Worm (Caenorhabditis elegans) whole organism, young adult: Measurements from ENCODE around the gene daf-10.

Experiments used
- B0035.1 ChIP-seq: sonication (generic microtip); optimal IDR thresholded peaks from 2 replicates; lab custom pipeline; 2016; ENCODE audit warnings: missing genetic modification characterization, mild to moderate bottlenecking, missing compliant biosample characterization, missing genotype, missing genetic modification reagents
- C06A6.2 ChIP-seq: fragments of 200-800 bp; sonication (Bioruptor generic); conservative IDR thresholded peaks from 2 replicates; pipeline ENCODE4 v1.3.6; 2022; ENCODE audit warnings: missing genetic modification characterization, missing compliant biosample characterization
- F10E7.11 ChIP-seq: sonication (generic microtip); optimal IDR thresholded peaks from 2 replicates; lab custom pipeline; 2017; ENCODE audit warnings: mild to moderate bottlenecking, missing genetic modification characterization, moderate library complexity, missing compliant biosample characterization
- F37B4.10 ChIP-seq: fragments of 200-800 bp; sonication (Bioruptor generic); IDR thresholded peaks from 2 replicates; pipeline ENCODE4 v1.3.6; 2022; ENCODE audit warnings: missing genetic modification characterization, missing compliant biosample characterization
- F39B2.1 ChIP-seq: fragments of 200-800 bp; sonication (Bioruptor generic); IDR thresholded peaks from 2 replicates; pipeline ENCODE4 v1.3.6; 2022; ENCODE audit warnings: missing genetic modification reagents, missing genetic modification characterization, missing compliant biosample characterization
- F52B5.7 ChIP-seq: sonication (generic microtip); optimal IDR thresholded peaks from 2 replicates; lab custom pipeline; 2016; ENCODE audit warnings: mild to moderate bottlenecking, missing genetic modification characterization, missing compliant biosample characterization
- T07F8.4 ChIP-seq: sonication (generic microtip); optimal IDR thresholded peaks from 2 replicates; lab custom pipeline; 2016; ENCODE audit warnings: mild to moderate bottlenecking, missing genetic modification characterization, moderate library complexity, missing compliant biosample characterization
- Y67H2A.10 ChIP-seq: fragments of 200-800 bp; sonication (Bioruptor generic); conservative IDR thresholded peaks from 2 replicates; pipeline ENCODE4 v1.3.6; 2022; ENCODE audit warnings: missing genetic modification reagents, missing genetic modification characterization, missing compliant biosample characterization
- Y79H2A.3 ChIP-seq: fragments of 200-800 bp; sonication (Bioruptor generic); conservative IDR thresholded peaks from 2 replicates; pipeline ENCODE4 v1.3.6; 2022; ENCODE audit warnings: missing genetic modification reagents, missing genetic modification characterization, missing compliant biosample characterization
- akir-1 ChIP-seq: fragments of 200-800 bp; sonication (Bioruptor generic); optimal IDR thresholded peaks from 2 replicates; lab custom pipeline; 2018; ENCODE audit warnings: mild to moderate bottlenecking, missing genetic modification characterization, moderate library complexity, missing compliant biosample characterization
- aptf-3 ChIP-seq: fragments of 200-800 bp; sonication (Bioruptor generic); IDR thresholded peaks from 2 replicates; pipeline ENCODE4 v1.3.6; 2022; ENCODE audit warnings: missing genetic modification characterization, missing compliant biosample characterization
- attf-6 ChIP-seq: fragments of 200-800 bp; sonication (Bioruptor generic); IDR thresholded peaks from 2 replicates; pipeline ENCODE4 v1.3.6; 2022; ENCODE audit warnings: missing genetic modification reagents, missing genetic modification characterization, missing compliant biosample characterization
- bed-2 ChIP-seq: fragments of 200-800 bp; sonication (Bioruptor generic); IDR thresholded peaks from 2 replicates; pipeline ENCODE4 v1.3.6; 2022; ENCODE audit warnings: missing genetic modification reagents, missing genetic modification characterization, missing compliant biosample characterization
- ceh-100 ChIP-seq: fragments of 200-800 bp; sonication (Bioruptor generic); IDR thresholded peaks from 2 replicates; pipeline ENCODE4 v1.3.6; 2022; ENCODE audit warnings: missing genetic modification reagents, missing genetic modification characterization, missing compliant biosample characterization
- die-1 ChIP-seq: sonication (generic microtip); optimal IDR thresholded peaks from 2 replicates; lab custom pipeline; 2016; ENCODE audit warnings: missing genotype, mild to moderate bottlenecking, missing genetic modification characterization, missing compliant biosample characterization
- efl-1 ChIP-seq: fragments of 150-350 bp; optimal IDR thresholded peaks from 2 replicates; lab custom pipeline; 2014; ENCODE audit warnings: missing biosample characterization, missing genetic modification reagents, missing genetic modification characterization
- egl-18 ChIP-seq: fragments of 200-800 bp; sonication (Bioruptor generic); IDR thresholded peaks from 2 replicates; pipeline ENCODE4 v1.3.6; 2022; ENCODE audit warnings: missing genetic modification reagents, missing genetic modification characterization, missing compliant biosample characterization
- egrh-3 ChIP-seq: fragments of 200-800 bp; sonication (Bioruptor generic); IDR thresholded peaks from 2 replicates; pipeline ENCODE4 v1.3.6; 2022; ENCODE audit warnings: missing genetic modification reagents, missing genetic modification characterization, missing compliant biosample characterization
- gei-17 ChIP-seq: fragments of 200-800 bp; sonication (Bioruptor generic); optimal IDR thresholded peaks from 2 replicates; lab custom pipeline; 2018; ENCODE audit warnings: mild to moderate bottlenecking, missing genetic modification characterization, missing compliant biosample characterization
- hlh-12 ChIP-seq: sonication (generic microtip); optimal IDR thresholded peaks from 2 replicates; lab custom pipeline; 2016; ENCODE audit warnings: missing genetic modification characterization, missing compliant biosample characterization
- hmg-20 ChIP-seq: fragments of 200-800 bp; sonication (Bioruptor generic); IDR thresholded peaks from 2 replicates; pipeline ENCODE4 v1.3.6; 2022; ENCODE audit warnings: missing genetic modification reagents, missing genetic modification characterization, missing compliant biosample characterization
- let-526 ChIP-seq: fragments of 200-800 bp; sonication (Bioruptor generic); IDR thresholded peaks from 2 replicates; pipeline ENCODE4 v1.3.6; 2022; ENCODE audit warnings: missing genetic modification reagents, missing genetic modification characterization, missing compliant biosample characterization
- let-607 ChIP-seq, 2 experiments: fragments of 200-800 bp in 1 of 2; sonication (Bioruptor generic) in 1 of 2; sonication (generic microtip) in 1 of 2; optimal IDR thresholded peaks; 2 replicates each; lab custom pipeline; 2016 to 2018; ENCODE audit warnings: mild to moderate bottlenecking in 2 of 2, missing compliant biosample characterization in 2 of 2, missing genetic modification characterization in 2 of 2, moderate library complexity in 2 of 2, missing genotype in 1 of 2
- lin-26 ChIP-seq: fragments of 200-800 bp; sonication (Bioruptor generic); IDR thresholded peaks from 2 replicates; pipeline ENCODE4 v1.3.6; 2022; ENCODE audit warnings: missing genetic modification reagents, missing genetic modification characterization, missing compliant biosample characterization
- mel-28 ChIP-seq: sonication (generic microtip); optimal IDR thresholded peaks from 2 replicates; lab custom pipeline; 2016; ENCODE audit warnings: borderline replicate concordance, mild to moderate bottlenecking, missing genetic modification characterization, missing compliant biosample characterization
- nhr-27 ChIP-seq: fragments of 200-800 bp; sonication (Bioruptor generic); optimal IDR thresholded peaks from 2 replicates; lab custom pipeline; 2018; ENCODE audit warnings: mild to moderate bottlenecking, missing genetic modification characterization, moderate library complexity, missing compliant biosample characterization
- rcor-1 ChIP-seq: fragments of 200-800 bp; sonication (Bioruptor generic); IDR thresholded peaks from 2 replicates; pipeline ENCODE4 v1.3.6; 2022; ENCODE audit warnings: missing genetic modification reagents, missing genetic modification characterization, missing compliant biosample characterization
- rpc-1 ChIP-seq, 2 experiments: fragments of 150-350 bp in 1 of 2; sonication (generic microtip) in 1 of 2; optimal IDR thresholded peaks; 2 replicates each; lab custom pipeline; 2014 to 2018; ENCODE audit warnings: missing biosample characterization in 1 of 2, missing genetic modification characterization in 1 of 2, missing genetic modification reagents in 1 of 2, missing genotype in 1 of 2
- sea-2 ChIP-seq: fragments of 200-800 bp; sonication (Bioruptor generic); IDR thresholded peaks from 2 replicates; pipeline ENCODE4 v1.3.6; 2022; ENCODE audit warnings: missing genetic modification characterization, missing compliant biosample characterization
- snpc-3.4 ChIP-seq: sonication (generic microtip); optimal IDR thresholded peaks from 2 replicates; lab custom pipeline; 2017; ENCODE audit warnings: missing genetic modification characterization, mild to moderate bottlenecking, missing compliant biosample characterization, antibody characterized with exemption, moderate library complexity, missing genotype, missing genetic modification reagents
- sptf-2 ChIP-seq: fragments of 200-800 bp; sonication (Bioruptor generic); optimal IDR thresholded peaks from 2 replicates; lab custom pipeline; 2018; ENCODE audit warnings: mild to moderate bottlenecking, missing genetic modification characterization, missing compliant biosample characterization
- tbp1 ChIP-seq: fragments of 200-800 bp; sonication (Bioruptor generic); optimal IDR thresholded peaks from 2 replicates; lab custom pipeline; 2018; ENCODE audit warnings: mild to moderate bottlenecking, missing genetic modification characterization, missing compliant biosample characterization
- tlf-1 ChIP-seq: fragments of 200-800 bp; sonication (Bioruptor generic); optimal IDR thresholded peaks from 2 replicates; lab custom pipeline; 2018; ENCODE audit warnings: mild to moderate bottlenecking, missing genetic modification characterization, missing compliant biosample characterization
- unc-62 ChIP-seq: fragments of 150-350 bp; optimal IDR thresholded peaks from 2 replicates; lab custom pipeline; 2014; ENCODE audit warnings: missing biosample characterization, missing genetic modification reagents, missing genetic modification characterization
- ztf-22 ChIP-seq: fragments of 200-800 bp; sonication (Bioruptor generic); optimal IDR thresholded peaks from 2 replicates; lab custom pipeline; 2018; ENCODE audit warnings: mild to moderate bottlenecking, missing genetic modification characterization, moderate library complexity, missing compliant biosample characterization
- ztf-25 ChIP-seq: fragments of 200-800 bp; sonication (Bioruptor generic); IDR thresholded peaks from 2 replicates; pipeline ENCODE4 v1.3.6; 2022; ENCODE audit warnings: missing genetic modification reagents, missing genetic modification characterization, missing compliant biosample characterization
- ztf-6 ChIP-seq: fragments of 200-800 bp; sonication (Bioruptor generic); IDR thresholded peaks from 2 replicates; pipeline ENCODE4 v1.3.6; 2022; ENCODE audit warnings: missing genetic modification reagents, missing genetic modification characterization, missing compliant biosample characterization

The daf-10 gene

ce11 chrIV:9184547-9184946 is 38.5 kb upstream of the daf-10 start, which contains the start of gene C07C7.1:
TSS of gene C07C7.1 (plus strand) at chrIV:9184847.
- TF ChIP-seq egrh-3 (GFP tag; lab: Robert Waterston, UW) (no peak), ceh-100 (GFP tag; lab: Robert Waterston, UW) (no peak), Y67H2A.10 (GFP tag; lab: Robert Waterston, UW) (no peak), T07F8.4 (tag; lab: Kevin White, UChicago) (no peak), ztf-6 (no peak), nhr-27 (no peak), egl-18 (GFP tag; lab: Robert Waterston, UW) (no peak), ztf-22 (GFP tag; lab: Kevin White, UChicago) (no peak)
- TF ChIP-seq, all 124 proteins: peak for 0

ce11 chrIV:9169764-9170163 is 23.8 kb upstream of the daf-10 start:
- no peak for TF ChIP-seq ceh-100 (GFP tag; lab: Robert Waterston, UW)
- TF ChIP-seq bed-2 (GFP tag; lab: Robert Waterston, UW): no peak
- no peak for TF ChIP-seq ztf-25
- TF ChIP-seq F10E7.11 (tag; lab: Kevin White, UChicago): no peak
- no peak for TF ChIP-seq attf-6
- no peak for TF ChIP-seq die-1 (tag; lab: Kevin White, UChicago)
- TF ChIP-seq snpc-3.4 (tag; lab: Kevin White, UChicago): no peak
- no peak for TF ChIP-seq efl-1 (GFP tag; lab: Kevin White, UChicago)
- TF ChIP-seq let-607 (tag; optimal IDR thresholded peaks at IDR 0.05; lab: Kevin White, UChicago): no peak

DNA sequence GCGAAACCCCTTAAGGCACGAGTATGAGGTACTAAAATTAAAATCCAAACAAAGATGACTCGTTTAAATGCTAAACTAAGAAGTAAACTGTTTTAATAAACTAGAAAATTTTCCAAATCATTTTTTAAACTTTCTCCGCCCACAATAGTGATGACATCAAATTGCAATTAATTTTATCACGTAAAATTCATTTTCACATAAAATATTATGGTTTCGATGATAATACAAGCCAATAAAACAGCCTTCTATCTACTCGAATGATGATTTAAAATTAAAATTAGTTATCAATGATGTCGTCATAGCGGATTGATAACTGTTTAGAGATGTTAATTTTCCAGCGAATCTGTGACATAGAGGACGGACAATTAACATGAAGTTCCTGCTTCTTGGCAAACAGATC is 19.7 kb upstream of the daf-10 start, which contains the start of gene C07C7.3:
Gene C07C7.3 (plus strand): TSS at position 371 of the 400 bp plus-strand sequence.
- TF ChIP-seq F39B2.1 (GFP tag; lab: Robert Waterston, UW): no peak
- no peak for TF ChIP-seq mel-28 (tag; lab: Kevin White, UChicago)
- TF ChIP-seq sea-2 (GFP tag; lab: Robert Waterston, UW): no peak
- TF ChIP-seq F37B4.10 (GFP tag; lab: Robert Waterston, UW): no peak
- TF ChIP-seq hlh-12 (tag; lab: Kevin White, UChicago): no peak
- TF ChIP-seq tbp1 (GFP tag; lab: Kevin White, UChicago): no peak
- no peak for TF ChIP-seq efl-1 (GFP tag; lab: Kevin White, UChicago)
- no peak for TF ChIP-seq akir-1 (GFP tag; lab: Kevin White, UChicago)
- no peak for TF ChIP-seq gei-17
- TF ChIP-seq let-526 (GFP tag; lab: Robert Waterston, UW): no peak
- TF ChIP-seq tlf-1: no peak
- no peak for TF ChIP-seq lin-26 (GFP tag; lab: Robert Waterston, UW)
- TF ChIP-seq, all 124 proteins: peak for 0

ce11 chrIV:9165027-9165426 is 19.0 kb upstream of the daf-10 start, which contains the start of gene pcp-2:
TSS of gene pcp-2 (minus strand) at chrIV:9165127.
- no peak for TF ChIP-seq aptf-3 (GFP tag; lab: Robert Waterston, UW)
- TF ChIP-seq unc-62 (GFP tag; lab: Kevin White, UChicago): no peak
- TF ChIP-seq rcor-1: no peak
- TF ChIP-seq tlf-1: no peak
- no peak for TF ChIP-seq hmg-20 (GFP tag; lab: Robert Waterston, UW)
- no peak for TF ChIP-seq F52B5.7 (tag; lab: Kevin White, UChicago)
- TF ChIP-seq rpc-1 (optimal IDR thresholded peaks at IDR 0.05; lab: Kevin White, UChicago): no peak
- TF ChIP-seq rpc-1 (tag; optimal IDR thresholded peaks at IDR 0.05; lab: Kevin White, UChicago): no peak
- TF ChIP-seq B0035.1: no peak
- TF ChIP-seq Y79H2A.3: no peak
- TF ChIP-seq sptf-2: no peak
- no peak for TF ChIP-seq C06A6.2 (GFP tag; lab: Robert Waterston, UW)
